Fruit fly (Drosophila melanogaster): ENCODE data around the gene CG43168.

Gene CG43168

dm6 chr3L:6239968-6240367 is 35.6 kb upstream of the CG43168 start, which contains the start of gene CG10226:
Gene CG10226, minus strand, starts transcription at chr3L:6240068.
- TF ChIP-seq foxo (GFP tag; optimal IDR thresholded peaks at IDR 0.05) (no peak), Jra (GFP tag; optimal IDR thresholded peaks at IDR 0.05) (no peak), Dfd (GFP tag; optimal IDR thresholded peaks at IDR 0.05) (no peak), Hr83 (GFP tag; optimal IDR thresholded peaks at IDR 0.05; ENCODE audit: poor library complexity, severe bottlenecking) (no peak), usp (GFP tag; optimal IDR thresholded peaks at IDR 0.05) (no peak)

DNA sequence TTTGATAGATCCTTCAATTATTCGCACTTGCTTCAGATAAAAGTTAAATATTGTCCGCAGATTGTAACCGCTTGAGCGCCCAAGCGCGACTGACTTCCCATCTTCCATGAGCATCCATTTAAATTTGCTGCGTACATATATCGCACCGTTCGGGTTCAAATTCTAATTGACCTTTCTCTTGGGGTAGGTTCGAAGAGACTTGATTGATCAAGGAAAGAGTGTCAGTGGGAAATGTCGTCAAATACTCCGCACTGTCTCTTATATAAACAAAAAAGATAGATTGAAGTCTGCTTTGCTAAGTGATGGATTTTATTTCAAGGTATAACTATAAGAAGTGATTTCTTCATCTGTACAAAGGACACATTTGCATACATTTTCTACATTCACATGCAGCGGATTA is 29.9 kb upstream of the CG43168 start, which contains the start of gene Mdr65:
Gene Mdr65, minus strand, starts transcription at position 101 of the 400 bp plus-strand sequence.
- TF ChIP-seq OdsH (GFP tag; optimal IDR thresholded peaks at IDR 0.05) = no peak
- TF ChIP-seq Jra (GFP tag; optimal IDR thresholded peaks at IDR 0.05) = no peak
- TF ChIP-seq brk (GFP tag; optimal IDR thresholded peaks at IDR 0.05) = no peak
- TF ChIP-seq Dif (GFP tag; optimal IDR thresholded peaks at IDR 0.05; ENCODE audit: partially characterized antibody) = no peak
- no peak for TF ChIP-seq Mio (GFP tag; optimal IDR thresholded peaks at IDR 0.05)
- TF ChIP-seq dl (GFP tag; optimal IDR thresholded peaks at IDR 0.05; ENCODE audit: insufficient read depth in 1 of 2, partially characterized antibody in 2 of 2) = no peak
- no peak for TF ChIP-seq N (GFP tag; optimal IDR thresholded peaks at IDR 0.05)
- TF ChIP-seq usp (GFP tag; optimal IDR thresholded peaks at IDR 0.05) = no peak
- no peak for TF ChIP-seq foxo (GFP tag; optimal IDR thresholded peaks at IDR 0.05)
- TF ChIP-seq tai (GFP tag; optimal IDR thresholded peaks at IDR 0.05) = no peak
- no peak for TF ChIP-seq Vsx2 (GFP tag; optimal IDR thresholded peaks at IDR 0.05; ENCODE audit: partially characterized antibody)

DNA sequence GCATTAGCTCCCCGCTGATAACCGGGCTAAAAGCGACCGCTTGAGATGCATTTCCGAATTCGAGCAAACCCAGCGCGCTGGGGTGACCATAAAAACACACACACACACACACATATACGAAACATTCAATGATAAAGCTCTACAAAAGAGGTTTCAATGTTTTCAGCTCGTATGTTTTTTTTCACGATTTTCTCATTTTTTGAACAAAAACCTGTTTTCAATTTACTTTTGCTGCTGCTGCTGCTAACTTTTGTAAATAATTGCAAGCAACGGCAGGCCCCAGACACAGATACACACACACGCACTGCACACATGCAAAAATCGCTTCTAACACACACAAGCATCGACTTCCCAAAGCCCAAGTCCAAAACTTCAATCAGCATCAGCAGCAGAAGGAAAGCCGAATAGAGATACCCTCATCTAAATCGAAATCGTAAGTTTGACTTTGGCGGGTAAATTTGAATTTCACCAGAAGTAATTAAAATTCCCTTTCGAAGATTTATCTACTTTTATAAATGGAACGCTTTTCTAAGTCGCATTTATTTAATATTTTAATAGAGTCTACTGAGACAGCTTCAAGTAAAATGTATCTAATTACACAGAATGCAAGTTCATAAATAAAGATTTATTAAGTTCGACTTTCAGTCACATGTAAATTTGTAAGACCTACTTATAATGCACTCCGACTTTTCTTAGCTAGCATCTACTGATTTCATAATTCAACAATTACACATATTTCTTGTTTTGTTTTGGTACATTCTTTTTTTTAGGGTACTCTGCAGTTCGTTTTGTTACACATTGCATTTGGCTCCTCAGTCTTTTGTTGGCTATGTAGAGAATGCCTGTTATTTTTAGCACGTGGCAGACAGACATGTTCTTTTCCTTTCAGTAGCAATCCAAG is 26.2 kb upstream of the CG43168 start:
- TF ChIP-seq fru (GFP tag; optimal IDR thresholded peaks at IDR 0.05) (peak; percentile 33), HLH106 (tag; optimal IDR thresholded peaks at IDR 0.05) (no peak), Dfd (GFP tag; optimal IDR thresholded peaks at IDR 0.05) (no peak), N (GFP tag; optimal IDR thresholded peaks at IDR 0.05) (no peak), Rel (GFP tag; optimal IDR thresholded peaks at IDR 0.05) (peak; percentile 62), Rel (tag; optimal IDR thresholded peaks at IDR 0.05) (peak; percentile 46), ey (GFP tag; optimal IDR thresholded peaks at IDR 0.05) (peak; percentile 13), Hr83 (GFP tag; optimal IDR thresholded peaks at IDR 0.05; ENCODE audit: poor library complexity, severe bottlenecking) (no peak), CG9705 (GFP tag; optimal IDR thresholded peaks at IDR 0.05) (no peak), h (GFP tag; optimal IDR thresholded peaks at IDR 0.05) (peak; percentile 14), CG32264 (GFP tag; optimal IDR thresholded peaks at IDR 0.05) (no peak), OdsH (GFP tag; optimal IDR thresholded peaks at IDR 0.05) (peak; percentile 13), Mio (GFP tag; optimal IDR thresholded peaks at IDR 0.05) (no peak), woc (GFP tag; optimal IDR thresholded peaks at IDR 0.05) (peak; percentile 86), foxo (GFP tag; optimal IDR thresholded peaks at IDR 0.05) (peak in 1 of 2 experiments; percentile 49), Hr78 (GFP tag; optimal IDR thresholded peaks at IDR 0.05) (no peak), lola (GFP tag; optimal IDR thresholded peaks at IDR 0.05) (no peak), jim (GFP tag; optimal IDR thresholded peaks at IDR 0.05) (no peak), br (GFP tag; optimal IDR thresholded peaks at IDR 0.05) (peak; percentile 2), Sp1 (GFP tag; optimal IDR thresholded peaks at IDR 0.05) (peak; percentile 39), sv (GFP tag; optimal IDR thresholded peaks at IDR 0.05) (no peak), brk (GFP tag; optimal IDR thresholded peaks at IDR 0.05) (peak; percentile 49), CrebA (GFP tag; optimal IDR thresholded peaks at IDR 0.05; ENCODE audit: borderline replicate concordance) (peak; percentile 60), rgr (GFP tag; optimal IDR thresholded peaks at IDR 0.05) (peak; percentile 15), dsf (GFP tag; optimal IDR thresholded peaks at IDR 0.05; ENCODE audit: borderline replicate concordance) (no peak), psq (GFP tag; optimal IDR thresholded peaks at IDR 0.05) (peak; percentile 38), Dif (GFP tag; optimal IDR thresholded peaks at IDR 0.05; ENCODE audit: partially characterized antibody) (no peak), dl (GFP tag; optimal IDR thresholded peaks at IDR 0.05; ENCODE audit: insufficient read depth in 1 of 2, partially characterized antibody in 2 of 2) (no peak), sage (GFP tag; optimal IDR thresholded peaks at IDR 0.05) (no peak), usp (GFP tag; optimal IDR thresholded peaks at IDR 0.05) (no peak), Abd-B (GFP tag; optimal IDR thresholded peaks at IDR 0.05) (no peak), Vsx2 (GFP tag; optimal IDR thresholded peaks at IDR 0.05; ENCODE audit: partially characterized antibody) (peak; percentile 13)

All from whole organism, wandering third instar larva.